Worm (Caenorhabditis elegans) whole organism, mixed stage, embryonic: ENCODE results near the gene R03H10.7.

Experiments
- ces-1 ChIP-seq: fragments of 150-350 bp; optimal IDR thresholded peaks from 2 replicates; lab custom pipeline; 2014; ENCODE audit warnings: missing biosample characterization, missing genetic modification reagents, missing genetic modification characterization
- cnd-1 ChIP-seq: fragments of 200-800 bp; sonication (Bioruptor generic); optimal IDR thresholded peaks from 2 replicates; lab custom pipeline; 2018; ENCODE audit warnings: mild to moderate bottlenecking, missing genetic modification characterization, missing compliant biosample characterization
- elt-3 ChIP-seq: fragments of 150-350 bp; optimal IDR thresholded peaks from 2 replicates; lab custom pipeline; 2014; ENCODE audit warnings: missing biosample characterization, missing genetic modification characterization
- mab-5 ChIP-seq: fragments of 150-350 bp; optimal IDR thresholded peaks from 2 replicates; lab custom pipeline; 2014; ENCODE audit warnings: missing biosample characterization, missing genetic modification characterization
- mep-1 ChIP-seq: fragments of 150-350 bp; optimal IDR thresholded peaks from 2 replicates; lab custom pipeline; 2017; ENCODE audit warnings: missing biosample characterization, missing genetic modification reagents, missing genetic modification characterization, inconsistent platforms
- nhr-237 ChIP-seq: fragments of 150-350 bp; optimal IDR thresholded peaks from 2 replicates; lab custom pipeline; 2014; ENCODE audit warnings: missing biosample characterization, missing genetic modification characterization
- nhr-28 ChIP-seq: fragments of 150-350 bp; optimal IDR thresholded peaks from 2 replicates; lab custom pipeline; 2014; ENCODE audit warnings: missing biosample characterization, missing genetic modification characterization
- sptf-1 ChIP-seq: sonication (generic microtip); optimal IDR thresholded peaks from 2 replicates; lab custom pipeline; 2017; ENCODE audit warnings: mild to moderate bottlenecking, missing genetic modification characterization, moderate library complexity, missing compliant biosample characterization
- unc-62 ChIP-seq: fragments of 150-350 bp; optimal IDR thresholded peaks from 2 replicates; lab custom pipeline; 2014; ENCODE audit warnings: missing biosample characterization, missing genetic modification reagents, missing genetic modification characterization

DNA sequence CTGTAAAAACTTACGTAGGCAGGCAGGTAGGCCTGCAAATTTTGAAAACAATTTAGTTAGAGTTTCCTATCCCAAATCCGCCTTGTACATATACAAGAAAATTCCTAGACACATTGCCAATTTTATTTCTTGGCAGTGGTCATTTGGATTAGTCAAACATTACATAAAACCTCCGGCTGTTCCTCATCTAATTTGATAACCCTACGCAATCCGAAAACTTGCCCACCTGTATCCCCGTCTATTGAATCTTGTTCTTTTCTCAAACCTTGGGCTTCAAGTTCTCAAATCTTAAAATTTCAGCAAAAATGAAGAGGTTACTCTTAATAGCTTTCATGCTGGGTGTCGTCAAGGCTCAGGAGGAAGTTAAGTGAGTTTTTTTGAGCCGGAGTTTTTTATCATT is 32.7 kb downstream of the R03H10.7 start, which contains the start of gene F56D3.1:
- TF ChIP-seq elt-3 = no peak
- TF ChIP-seq mep-1 (tag; lab: Kevin White, UChicago) = no peak
- TF ChIP-seq ces-1 (GFP tag; lab: Kevin White, UChicago) = no peak
- TF ChIP-seq sptf-1 (tag; lab: Kevin White, UChicago) = no peak
- no peak for TF ChIP-seq cnd-1 (tag; lab: Kevin White, UChicago)
- TF ChIP-seq nhr-28 (tag; lab: Kevin White, UChicago) = no peak
- TF ChIP-seq nhr-237 (tag; lab: Kevin White, UChicago) = no peak
- TF ChIP-seq mab-5 = no peak
- TF ChIP-seq unc-62 (GFP tag; lab: Kevin White, UChicago) = no peak
